Fruit fly (Drosophila melanogaster) S2 (cell line): ENCODE measurements around the gene CG10510.

ENCODE experiments used
- CG8478 ChIP-seq: fragments of >200 bp; optimal IDR thresholded peaks from 2 replicates; lab custom pipeline; 2018
- CTCF ChIP-seq, 2 experiments: fragments of >200 bp; optimal IDR thresholded peaks; 2 replicates each; lab custom pipeline; 2018

dm6 chr3L:21257731-21258130 is 47.8 kb upstream of the CG10510 start, which contains the start of gene CG43218:
- no peak for TF ChIP-seq CG8478 (lab: Kevin White, UChicago)
- no peak for TF ChIP-seq CTCF (optimal IDR thresholded peaks at IDR 0.05; lab: Kevin White, UChicago)
